Worm (Caenorhabditis elegans) whole organism, young adult: ENCODE data around the gene cee-1.

Source experiments
- C06A6.2 ChIP-seq: fragments of 200-800 bp; sonication (Bioruptor generic); conservative IDR thresholded peaks from 2 replicates; pipeline ENCODE4 v1.3.6; 2022; ENCODE audit warnings: missing genetic modification characterization, missing compliant biosample characterization
- F22D6.2 ChIP-seq: sonication (generic microtip); optimal IDR thresholded peaks from 2 replicates; lab custom pipeline; 2016; ENCODE audit warnings: mild to moderate bottlenecking, missing genetic modification characterization, missing compliant biosample characterization
- F37B4.10 ChIP-seq: fragments of 200-800 bp; sonication (Bioruptor generic); IDR thresholded peaks from 2 replicates; pipeline ENCODE4 v1.3.6; 2022; ENCODE audit warnings: missing genetic modification characterization, missing compliant biosample characterization
- F39B2.1 ChIP-seq: fragments of 200-800 bp; sonication (Bioruptor generic); IDR thresholded peaks from 2 replicates; pipeline ENCODE4 v1.3.6; 2022; ENCODE audit warnings: missing genetic modification reagents, missing genetic modification characterization, missing compliant biosample characterization
- K11D2.4 ChIP-seq: fragments of 200-800 bp; sonication (Bioruptor generic); IDR thresholded peaks from 2 replicates; pipeline ENCODE4 v1.3.6; 2022; ENCODE audit warnings: missing genetic modification reagents, missing genetic modification characterization, missing compliant biosample characterization
- Y53G8AR.9 ChIP-seq: fragments of 200-800 bp; sonication (Bioruptor generic); conservative IDR thresholded peaks from 2 replicates; pipeline ENCODE4 v1.3.6; 2022; ENCODE audit warnings: missing genetic modification reagents, missing genetic modification characterization, missing compliant biosample characterization
- Y79H2A.3 ChIP-seq: fragments of 200-800 bp; sonication (Bioruptor generic); conservative IDR thresholded peaks from 2 replicates; pipeline ENCODE4 v1.3.6; 2022; ENCODE audit warnings: missing genetic modification reagents, missing genetic modification characterization, missing compliant biosample characterization
- ZK185.1 ChIP-seq: sonication (generic microtip); optimal IDR thresholded peaks from 2 replicates; lab custom pipeline; 2016; ENCODE audit warnings: mild to moderate bottlenecking, missing genetic modification characterization, missing compliant biosample characterization; ENCODE audit not compliant: poor library complexity, severe bottlenecking
- ama-1 ChIP-seq, 3 experiments: fragments of 150-350 bp in 1 of 3; sonication (generic microtip) in 2 of 3; optimal IDR thresholded peaks; 2 replicates each; lab custom pipeline; 2014 to 2018; ENCODE audit warnings: missing biosample characterization in 2 of 3, missing genetic modification characterization in 2 of 3, missing genetic modification reagents in 2 of 3
- athp-1 ChIP-seq: sonication (generic microtip); optimal IDR thresholded peaks from 2 replicates; lab custom pipeline; 2017; ENCODE audit warnings: mild to moderate bottlenecking, missing genetic modification characterization, missing compliant biosample characterization
- bed-1 ChIP-seq: fragments of 200-800 bp; sonication (Bioruptor generic); IDR thresholded peaks from 2 replicates; pipeline ENCODE4 v1.3.6; 2022; ENCODE audit warnings: missing genetic modification reagents, missing genetic modification characterization, missing compliant biosample characterization
- bed-2 ChIP-seq: fragments of 200-800 bp; sonication (Bioruptor generic); IDR thresholded peaks from 2 replicates; pipeline ENCODE4 v1.3.6; 2022; ENCODE audit warnings: missing genetic modification reagents, missing genetic modification characterization, missing compliant biosample characterization
- cebp-2 ChIP-seq: fragments of 200-800 bp; sonication (Bioruptor generic); IDR thresholded peaks from 2 replicates; pipeline ENCODE4 v1.3.6; 2022; ENCODE audit warnings: missing genetic modification characterization, missing compliant biosample characterization
- ceh-100 ChIP-seq: fragments of 200-800 bp; sonication (Bioruptor generic); IDR thresholded peaks from 2 replicates; pipeline ENCODE4 v1.3.6; 2022; ENCODE audit warnings: missing genetic modification reagents, missing genetic modification characterization, missing compliant biosample characterization
- ceh-58 ChIP-seq: fragments of 200-800 bp; sonication (Bioruptor generic); IDR thresholded peaks from 2 replicates; pipeline ENCODE4 v1.3.6; 2022; ENCODE audit warnings: missing genetic modification characterization, missing compliant biosample characterization
- ceh-91 ChIP-seq: fragments of 200-800 bp; sonication (Bioruptor generic); IDR thresholded peaks from 2 replicates; pipeline ENCODE4 v1.3.6; 2022; ENCODE audit warnings: missing genetic modification reagents, missing genetic modification characterization, missing compliant biosample characterization
- chd-7 ChIP-seq: sonication (generic microtip); optimal IDR thresholded peaks from 2 replicates; lab custom pipeline; 2016; ENCODE audit warnings: mild to moderate bottlenecking, missing genetic modification characterization, moderate library complexity, missing compliant biosample characterization
- dpl-1 ChIP-seq: fragments of 150-350 bp; optimal IDR thresholded peaks from 2 replicates; lab custom pipeline; 2014; ENCODE audit warnings: missing biosample characterization, missing genetic modification reagents, missing genetic modification characterization
- egrh-3 ChIP-seq: fragments of 200-800 bp; sonication (Bioruptor generic); IDR thresholded peaks from 2 replicates; pipeline ENCODE4 v1.3.6; 2022; ENCODE audit warnings: missing genetic modification reagents, missing genetic modification characterization, missing compliant biosample characterization
- ekl-4 ChIP-seq: fragments of 200-800 bp; sonication (Bioruptor generic); IDR thresholded peaks from 2 replicates; pipeline ENCODE4 v1.3.6; 2022; ENCODE audit warnings: missing genetic modification reagents, missing genetic modification characterization, missing compliant biosample characterization
- hmg-20 ChIP-seq: fragments of 200-800 bp; sonication (Bioruptor generic); IDR thresholded peaks from 2 replicates; pipeline ENCODE4 v1.3.6; 2022; ENCODE audit warnings: missing genetic modification reagents, missing genetic modification characterization, missing compliant biosample characterization
- hrde-1 ChIP-seq: sonication (generic microtip); optimal IDR thresholded peaks from 2 replicates; lab custom pipeline; 2016; ENCODE audit warnings: missing genetic modification characterization, mild to moderate bottlenecking, missing compliant biosample characterization, moderate library complexity, missing genotype, missing genetic modification reagents, borderline replicate concordance
- lin-26 ChIP-seq: fragments of 200-800 bp; sonication (Bioruptor generic); IDR thresholded peaks from 2 replicates; pipeline ENCODE4 v1.3.6; 2022; ENCODE audit warnings: missing genetic modification reagents, missing genetic modification characterization, missing compliant biosample characterization
- lin-40 ChIP-seq: sonication (generic microtip); optimal IDR thresholded peaks from 2 replicates; lab custom pipeline; 2016; ENCODE audit warnings: missing genetic modification characterization, mild to moderate bottlenecking, missing compliant biosample characterization, missing genotype, missing genetic modification reagents
- lin-54 ChIP-seq: fragments of 200-800 bp; sonication (Bioruptor generic); optimal IDR thresholded peaks from 2 replicates; lab custom pipeline; 2018; ENCODE audit warnings: mild to moderate bottlenecking, missing genetic modification characterization, missing compliant biosample characterization
- lsl-1 ChIP-seq: fragments of 200-800 bp; sonication (Bioruptor generic); optimal IDR thresholded peaks from 2 replicates; lab custom pipeline; 2018; ENCODE audit warnings: mild to moderate bottlenecking, missing genetic modification characterization, moderate library complexity, missing compliant biosample characterization
- madf-10 ChIP-seq: sonication (generic microtip); optimal IDR thresholded peaks from 2 replicates; lab custom pipeline; 2016; ENCODE audit warnings: mild to moderate bottlenecking, missing genetic modification characterization, missing compliant biosample characterization
- madf-8 ChIP-seq: fragments of 200-800 bp; sonication (Bioruptor generic); conservative IDR thresholded peaks from 2 replicates; pipeline ENCODE4 v1.3.6; 2022; ENCODE audit warnings: missing genetic modification reagents, missing genetic modification characterization, missing compliant biosample characterization
- mcd-1 ChIP-seq: fragments of 200-800 bp; sonication (Bioruptor generic); IDR thresholded peaks from 2 replicates; pipeline ENCODE4 v1.3.6; 2022; ENCODE audit warnings: missing genetic modification reagents, missing genetic modification characterization, missing compliant biosample characterization
- mes-4 ChIP-seq: sonication (generic microtip); optimal IDR thresholded peaks from 2 replicates; lab custom pipeline; 2016; ENCODE audit warnings: missing genotype, missing genetic modification characterization, missing compliant biosample characterization
- pha-4 ChIP-seq: fragments of 150-350 bp; sonication (generic microtip); optimal IDR thresholded peaks from 2 replicates; lab custom pipeline; 2014; ENCODE audit warnings: missing biosample characterization, missing genetic modification reagents, missing genetic modification characterization
- rcor-1 ChIP-seq: fragments of 200-800 bp; sonication (Bioruptor generic); IDR thresholded peaks from 2 replicates; pipeline ENCODE4 v1.3.6; 2022; ENCODE audit warnings: missing genetic modification reagents, missing genetic modification characterization, missing compliant biosample characterization
- repo-1 ChIP-seq: sonication (generic microtip); optimal IDR thresholded peaks from 2 replicates; lab custom pipeline; 2017; ENCODE audit warnings: mild to moderate bottlenecking, missing genetic modification characterization, missing compliant biosample characterization
- unc-130 ChIP-seq: sonication (generic microtip); optimal IDR thresholded peaks from 2 replicates; lab custom pipeline; 2016; ENCODE audit warnings: missing genetic modification reagents, missing genetic modification characterization, missing compliant biosample characterization
- ztf-25 ChIP-seq: fragments of 200-800 bp; sonication (Bioruptor generic); IDR thresholded peaks from 2 replicates; pipeline ENCODE4 v1.3.6; 2022; ENCODE audit warnings: missing genetic modification reagents, missing genetic modification characterization, missing compliant biosample characterization
- ztf-3 ChIP-seq: fragments of 200-800 bp; sonication (Bioruptor generic); optimal IDR thresholded peaks from 2 replicates; lab custom pipeline; 2018; ENCODE audit warnings: mild to moderate bottlenecking, missing genetic modification characterization, missing compliant biosample characterization

Gene cee-1

DNA sequence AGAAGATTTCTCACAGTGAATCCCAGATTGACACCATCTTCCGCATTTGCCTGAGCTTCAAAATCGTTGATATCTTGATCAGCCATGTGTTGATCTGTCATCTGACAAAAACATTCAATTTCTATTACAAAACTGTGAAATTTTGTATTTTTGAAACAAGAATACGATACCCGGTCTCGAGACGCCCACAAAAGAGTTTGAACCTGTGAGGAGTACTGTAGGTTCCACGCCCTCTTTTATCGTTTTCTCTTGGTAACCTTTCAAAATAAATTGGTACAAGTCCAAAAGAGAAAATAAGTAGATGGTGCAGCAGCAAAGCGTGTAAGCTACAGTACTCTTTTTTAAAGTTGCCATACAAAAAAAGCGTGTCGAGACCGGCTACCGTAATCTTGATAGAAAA, 2.6 kb upstream of the cee-1 start, which contains the start of gene F26F4.12:
Gene F26F4.12, minus strand, starts transcription at position 101 of the 400 bp plus-strand sequence.
- TF ChIP-seq madf-10 (no peak), pha-4 (no peak), ztf-3 (no peak), ekl-4 (GFP tag; lab: Robert Waterston, UW) (no peak), dpl-1 (GFP tag; lab: Kevin White, UChicago) (no peak), athp-1 (tag; lab: Kevin White, UChicago) (no peak), madf-8 (no peak), lsl-1 (GFP tag; lab: Kevin White, UChicago) (no peak), ceh-100 (GFP tag; lab: Robert Waterston, UW) (no peak), cebp-2 (no peak), Y53G8AR.9 (GFP tag; lab: Robert Waterston, UW) (no peak), egrh-3 (GFP tag; lab: Robert Waterston, UW) (no peak), ztf-25 (no peak), K11D2.4 (no peak), unc-130 (GFP tag; lab: Kevin White, UChicago) (no peak)

DNA sequence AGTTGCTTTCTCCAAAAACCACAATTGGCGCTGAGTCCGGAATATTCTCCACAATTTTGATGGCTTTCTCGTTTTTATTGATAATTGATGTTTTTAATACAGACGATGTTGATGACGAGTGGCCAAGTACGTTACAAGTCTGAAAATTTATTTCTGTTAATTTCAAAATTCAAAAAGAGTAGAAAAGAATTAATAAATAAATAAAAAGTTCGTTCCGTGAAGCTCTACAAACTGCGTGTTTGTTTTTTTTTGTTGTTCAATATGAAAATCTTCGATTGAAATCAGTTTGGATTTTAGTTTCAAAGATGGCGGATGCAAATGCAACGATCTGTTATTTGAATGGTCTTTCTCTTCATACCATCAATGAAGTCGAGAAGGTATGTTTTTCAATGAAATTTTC, 1.5 kb upstream of the cee-1 start, which contains the start of gene F26F4.2:
Gene F26F4.2, plus strand, starts transcription at position 301 of the 400 bp plus-strand sequence.
- TF ChIP-seq bed-2 (no peak), lin-40 (tag; lab: Kevin White, UChicago) (no peak), rcor-1 (no peak)

DNA sequence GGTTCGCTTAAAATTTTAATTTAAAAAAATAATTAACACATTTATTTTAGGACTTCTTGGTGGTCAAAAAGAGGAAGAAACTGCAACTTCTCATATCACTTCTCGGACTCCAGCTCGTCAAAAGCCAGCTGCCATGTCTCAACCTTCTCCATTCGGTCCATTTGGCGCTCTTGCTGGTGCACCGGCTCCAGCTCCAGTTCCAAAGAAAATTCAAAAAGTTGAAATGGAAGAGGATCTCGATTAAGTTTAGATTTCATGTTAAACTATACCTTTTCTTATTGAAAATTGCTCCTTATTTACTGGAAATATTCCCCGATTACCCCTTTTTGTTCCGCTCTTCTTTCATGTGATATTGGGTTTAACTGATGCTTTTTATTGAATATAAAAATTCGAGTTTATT, 1.2 kb downstream of the cee-1 start:
- TF ChIP-seq Y79H2A.3 (GFP tag; lab: Robert Waterston, UW) (no peak), hrde-1 (tag; lab: Kevin White, UChicago) (peak; percentile 19), ZK185.1 (tag; lab: Kevin White, UChicago) (no peak)
- TF ChIP-seq, all 124 proteins: peak for 1

DNA sequence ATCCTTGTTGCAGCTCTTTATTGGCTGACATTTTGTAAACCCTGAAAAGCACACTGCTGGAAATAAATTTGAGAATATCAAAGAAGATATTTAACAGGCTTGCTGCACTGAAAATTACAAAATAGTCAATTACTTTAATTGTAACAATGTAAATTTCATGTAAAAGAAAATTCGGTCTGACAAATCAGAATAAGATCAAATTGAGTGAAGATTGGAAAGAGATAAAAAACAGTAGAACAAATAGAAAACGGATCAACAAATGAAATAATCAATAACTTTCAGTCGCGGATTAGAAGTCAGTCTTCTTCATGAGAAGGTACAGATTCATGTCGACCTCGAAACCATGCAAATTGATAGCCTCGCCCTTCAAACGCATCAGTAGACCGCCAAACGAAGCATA, 4.6 kb downstream of the cee-1 start, which contains the start of gene rars-1:
Gene rars-1, minus strand, starts transcription at position 101 of the 400 bp plus-strand sequence.
- no peak for TF ChIP-seq mcd-1 (GFP tag; lab: Robert Waterston, UW)
- no peak for TF ChIP-seq F39B2.1 (GFP tag; lab: Robert Waterston, UW)
- TF ChIP-seq Y53G8AR.9 (GFP tag; lab: Robert Waterston, UW) = no peak
- TF ChIP-seq ceh-58 (GFP tag; lab: Robert Waterston, UW) = 0 out of 2 replicates have a peak, but pooled peaks have one; percentile 56
- no peak for TF ChIP-seq ceh-91
- no peak for TF ChIP-seq C06A6.2 (GFP tag; lab: Robert Waterston, UW)
- no peak for TF ChIP-seq ama-1 (optimal IDR thresholded peaks at IDR 0.05; lab: Kevin White, UChicago)
- TF ChIP-seq ama-1 (GFP tag; optimal IDR thresholded peaks at IDR 0.05; lab: Kevin White, UChicago) = no peak
- no peak for TF ChIP-seq F37B4.10 (GFP tag; lab: Robert Waterston, UW)
- peak; percentile 14 for TF ChIP-seq lin-54
- no peak for TF ChIP-seq hmg-20
- TF ChIP-seq lin-26 = no peak
- TF ChIP-seq chd-7 (tag; lab: Kevin White, UChicago) = no peak
- no peak for TF ChIP-seq F22D6.2 (tag; lab: Kevin White, UChicago)
- TF ChIP-seq bed-1 = no peak
- no peak for TF ChIP-seq mes-4 (tag; lab: Kevin White, UChicago)
- no peak for TF ChIP-seq repo-1 (tag; lab: Kevin White, UChicago)
